Worm (Caenorhabditis elegans) whole organism, midembryonic: ENCODE data around the gene dhs-27.

Experiments used
- T22C8.4 ChIP-seq: fragments of 200-800 bp; sonication (Bioruptor generic); IDR thresholded peaks from 2 replicates; pipeline ENCODE4 v1.3.6; 2022; ENCODE audit warnings: missing genetic modification characterization, missing compliant biosample characterization
- cog-1 ChIP-seq: sonication (generic microtip); optimal IDR thresholded peaks from 2 replicates; lab custom pipeline; 2016; ENCODE audit warnings: missing genetic modification characterization, missing compliant biosample characterization
- klf-2 ChIP-seq: fragments of 200-800 bp; sonication (Bioruptor generic); conservative IDR thresholded peaks from 2 replicates; pipeline ENCODE4 v1.3.6; 2022; ENCODE audit warnings: missing genetic modification reagents, missing genetic modification characterization, missing compliant biosample characterization
- med-1 ChIP-seq: sonication (generic microtip); optimal IDR thresholded peaks from 2 replicates; lab custom pipeline; 2017; ENCODE audit warnings: missing genetic modification characterization, mild to moderate bottlenecking, missing compliant biosample characterization, antibody characterized with exemption, missing genetic modification reagents; ENCODE audit not compliant: insufficient read depth
- ref-1 ChIP-seq: fragments of 200-800 bp; sonication (Bioruptor generic); conservative IDR thresholded peaks from 2 replicates; pipeline ENCODE4 v1.3.6; 2022; ENCODE audit warnings: missing genetic modification reagents, missing genetic modification characterization, missing compliant biosample characterization

DNA sequence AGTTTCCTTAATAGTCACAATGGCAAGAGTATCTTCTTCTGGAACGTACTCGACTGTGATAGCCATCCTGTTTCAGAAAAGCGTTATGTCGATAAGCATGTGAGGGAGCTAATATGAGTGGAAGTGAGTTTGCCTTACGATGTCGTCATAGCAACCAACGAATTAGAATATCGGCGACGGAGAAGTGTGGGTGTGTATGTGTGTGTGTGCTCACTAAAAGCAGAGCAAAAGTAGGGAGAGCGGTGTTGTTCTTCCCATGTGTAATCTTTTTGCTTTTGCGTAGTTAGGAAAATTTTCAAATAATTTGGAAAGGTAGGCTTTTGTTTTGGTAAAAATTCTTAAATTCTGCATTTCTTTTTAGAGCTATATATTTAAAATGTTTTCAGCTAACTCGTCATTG lies 36.6 kb upstream of the dhs-27 start, which contains the start of gene ZK813.5:
- TF ChIP-seq ref-1 (GFP tag; lab: Robert Waterston, UW) (no peak), T22C8.4 (GFP tag; lab: Robert Waterston, UW) (no peak), med-1 (GFP tag; lab: Kevin White, UChicago) (no peak), klf-2 (GFP tag; lab: Robert Waterston, UW) (no peak), cog-1 (tag; lab: Kevin White, UChicago) (no peak)
